Fruit fly (Drosophila melanogaster): ENCODE data around the gene btl.

DNA sequence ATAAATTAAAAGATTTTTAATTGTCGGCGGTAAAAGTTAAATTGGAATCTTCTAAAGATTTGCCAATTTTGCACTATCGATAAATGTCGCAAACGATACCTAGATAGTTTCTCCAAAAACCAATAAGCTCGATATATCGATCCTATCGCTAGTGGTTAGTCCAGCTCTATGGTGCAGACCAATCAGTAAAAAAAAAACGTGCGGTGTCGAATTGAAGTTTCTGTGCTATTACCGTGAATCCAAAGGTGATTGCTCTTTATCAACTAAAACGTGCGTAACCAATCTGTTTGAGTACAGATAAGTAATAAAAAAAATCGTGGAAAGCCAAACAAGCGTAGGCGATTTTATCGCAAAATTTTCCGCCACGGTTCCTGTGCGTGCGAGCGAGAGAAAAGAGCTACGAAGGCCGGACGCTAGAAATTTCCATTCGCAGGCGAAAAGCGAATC lies 38.7 kb upstream of the btl start, which contains the start of gene Hsp110:
- TF ChIP-seq Hr78 (GFP tag; optimal IDR thresholded peaks at IDR 0.05) (no peak), pan (optimal IDR thresholded peaks at IDR 0.05) (no peak), Myc (optimal IDR thresholded peaks at IDR 0.05) (no peak), HLH106 (tag; optimal IDR thresholded peaks at IDR 0.05) (no peak), foxo (GFP tag; optimal IDR thresholded peaks at IDR 0.05) (peak in 1 of 2 experiments; percentile 6), psq (GFP tag; optimal IDR thresholded peaks at IDR 0.05) (no peak), h (GFP tag; optimal IDR thresholded peaks at IDR 0.05) (peak; percentile 28), Mio (GFP tag; optimal IDR thresholded peaks at IDR 0.05) (no peak), tai (GFP tag; optimal IDR thresholded peaks at IDR 0.05) (no peak), CG32264 (GFP tag; optimal IDR thresholded peaks at IDR 0.05) (peak; percentile 7), Jra (GFP tag; optimal IDR thresholded peaks at IDR 0.05) (peak; percentile 66)

All from whole organism, wandering third instar larva.